Worm (Caenorhabditis elegans) whole organism, L3 larva: ENCODE data around the gene F26F2.11.

Experiments used
- ZK546.5 ChIP-seq: sonication (generic microtip); optimal IDR thresholded peaks from 2 replicates; lab custom pipeline; 2017; ENCODE audit warnings: missing biosample characterization, missing genetic modification characterization
- aly-2 ChIP-seq: fragments of 150-350 bp; optimal IDR thresholded peaks from 2 replicates; lab custom pipeline; 2014; ENCODE audit warnings: missing biosample characterization, missing genetic modification characterization
- ama-1 ChIP-seq: fragments of 150-350 bp; optimal IDR thresholded peaks from 2 replicates; lab custom pipeline; 2018
- ceh-16 ChIP-seq: sonication (generic microtip); optimal IDR thresholded peaks from 2 replicates; lab custom pipeline; 2017; ENCODE audit warnings: missing biosample characterization, missing genetic modification characterization
- ceh-28 ChIP-seq: fragments of 150-350 bp; optimal IDR thresholded peaks from 2 replicates; lab custom pipeline; 2014; ENCODE audit warnings: missing biosample characterization, missing genetic modification reagents, missing genetic modification characterization
- ceh-82 ChIP-seq: fragments of 150-350 bp; optimal IDR thresholded peaks from 2 replicates; lab custom pipeline; 2014; ENCODE audit warnings: missing biosample characterization, missing genetic modification characterization
- ceh-9 ChIP-seq: sonication (generic microtip); optimal IDR thresholded peaks from 2 replicates; lab custom pipeline; 2018; ENCODE audit warnings: missing biosample characterization, missing genetic modification characterization
- egl-27 ChIP-seq: sonication (generic microtip); optimal IDR thresholded peaks from 4 replicates; lab custom pipeline; 2017; ENCODE audit warnings: missing biosample characterization, missing genetic modification reagents, missing genetic modification characterization
- elt-1 ChIP-seq: fragments of 150-350 bp; optimal IDR thresholded peaks from 2 replicates; lab custom pipeline; 2014; ENCODE audit warnings: missing biosample characterization, missing genetic modification characterization
- elt-2 ChIP-seq: sonication (generic microtip); optimal IDR thresholded peaks from 2 replicates; lab custom pipeline; 2016; ENCODE audit warnings: missing genetic modification reagents, mild to moderate bottlenecking, missing genetic modification characterization, missing compliant biosample characterization
- elt-3 ChIP-seq, 3 experiments: fragments of 150-350 bp in 1 of 3; sonication (generic microtip) in 2 of 3; optimal IDR thresholded peaks; 2 replicates in 2 of 3; 4 replicates in 1 of 3; lab custom pipeline; 2014 to 2017; ENCODE audit warnings: missing biosample characterization in 3 of 3, missing genetic modification characterization in 3 of 3
- eor-1 ChIP-seq, 2 experiments: fragments of 150-350 bp; optimal IDR thresholded peaks; 2 replicates each; lab custom pipeline; 2014 to 2018; ENCODE audit warnings: missing biosample characterization in 2 of 2, missing genetic modification characterization in 2 of 2
- fkh-2 ChIP-seq: fragments of 150-350 bp; optimal IDR thresholded peaks from 2 replicates; lab custom pipeline; 2014; ENCODE audit warnings: missing biosample characterization, missing genetic modification reagents, missing genetic modification characterization
- lsy-12 ChIP-seq: sonication (generic microtip); optimal IDR thresholded peaks from 2 replicates; lab custom pipeline; 2016; ENCODE audit warnings: mild to moderate bottlenecking, missing genetic modification characterization, missing compliant biosample characterization
- mdl-1 ChIP-seq: fragments of 150-350 bp; optimal IDR thresholded peaks from 2 replicates; lab custom pipeline; 2014; ENCODE audit warnings: missing biosample characterization, missing genetic modification characterization
- mml-1 ChIP-seq: fragments of 150-350 bp; sonication (generic microtip); optimal IDR thresholded peaks from 3 replicates; lab custom pipeline; 2014; ENCODE audit warnings: missing biosample characterization, missing genetic modification characterization
- nfya-1 ChIP-seq: sonication (generic microtip); optimal IDR thresholded peaks from 2 replicates; lab custom pipeline; 2017; ENCODE audit warnings: missing genetic modification characterization, mild to moderate bottlenecking, missing compliant biosample characterization, antibody characterized with exemption, moderate library complexity; ENCODE audit not compliant: insufficient read depth
- nhr-11 ChIP-seq: fragments of 150-350 bp; optimal IDR thresholded peaks from 2 replicates; lab custom pipeline; 2014; ENCODE audit warnings: missing biosample characterization, missing genetic modification characterization
- nhr-23 ChIP-seq: fragments of 150-350 bp; optimal IDR thresholded peaks from 2 replicates; lab custom pipeline; 2014; ENCODE audit warnings: missing biosample characterization, missing genetic modification reagents, missing genetic modification characterization
- nhr-237 ChIP-seq: fragments of 150-350 bp; optimal IDR thresholded peaks from 2 replicates; lab custom pipeline; 2014; ENCODE audit warnings: missing biosample characterization, missing genetic modification characterization
- nhr-25 ChIP-seq: sonication (generic microtip); optimal IDR thresholded peaks from 2 replicates; lab custom pipeline; 2017; ENCODE audit warnings: missing biosample characterization, missing genetic modification characterization
- nhr-28 ChIP-seq: fragments of 150-350 bp; optimal IDR thresholded peaks from 2 replicates; lab custom pipeline; 2014; ENCODE audit warnings: missing biosample characterization, missing genetic modification characterization
- nhr-43 ChIP-seq: sonication (generic microtip); optimal IDR thresholded peaks from 2 replicates; lab custom pipeline; 2016; ENCODE audit warnings: mild to moderate bottlenecking, missing genetic modification characterization, missing compliant biosample characterization; ENCODE audit not compliant: poor library complexity, severe bottlenecking
- nhr-67 ChIP-seq: fragments of 150-350 bp; optimal IDR thresholded peaks from 2 replicates; lab custom pipeline; 2014; ENCODE audit warnings: missing biosample characterization, missing genetic modification characterization
- nhr-76 ChIP-seq: fragments of 150-350 bp; sonication (generic microtip); optimal IDR thresholded peaks from 5 replicates; lab custom pipeline; 2014; ENCODE audit warnings: missing biosample characterization, missing genetic modification characterization
- nhr-77 ChIP-seq: fragments of 150-350 bp; optimal IDR thresholded peaks from 2 replicates; lab custom pipeline; 2014; ENCODE audit warnings: missing biosample characterization, missing genetic modification characterization
- pha-4 ChIP-seq: fragments of 150-350 bp; optimal IDR thresholded peaks from 2 replicates; lab custom pipeline; 2014; ENCODE audit warnings: missing biosample characterization, missing genetic modification reagents, missing genetic modification characterization
- pqm-1 ChIP-seq: fragments of 150-350 bp; optimal IDR thresholded peaks from 2 replicates; lab custom pipeline; 2017; ENCODE audit warnings: missing biosample characterization, missing genetic modification characterization, inconsistent platforms
- sea-2 ChIP-seq: fragments of 150-350 bp; sonication (generic microtip); optimal IDR thresholded peaks from 4 replicates; lab custom pipeline; 2014; ENCODE audit warnings: missing biosample characterization, missing genetic modification reagents, missing genetic modification characterization
- skn-1 ChIP-seq: fragments of 150-350 bp; optimal IDR thresholded peaks from 2 replicates; lab custom pipeline; 2014; ENCODE audit warnings: missing biosample characterization, missing genetic modification characterization
- snpc-4 ChIP-seq: fragments of 150-350 bp; optimal IDR thresholded peaks from 2 replicates; lab custom pipeline; 2014; ENCODE audit warnings: missing biosample characterization, missing genetic modification characterization
- unc-39 ChIP-seq: sonication (generic microtip); optimal IDR thresholded peaks from 4 replicates; lab custom pipeline; 2017; ENCODE audit warnings: missing biosample characterization, missing genetic modification characterization
- unc-62 ChIP-seq: fragments of 150-350 bp; sonication (generic microtip); optimal IDR thresholded peaks from 4 replicates; lab custom pipeline; 2014; ENCODE audit warnings: missing biosample characterization, missing genetic modification reagents, missing genetic modification characterization
- zag-1 ChIP-seq: fragments of 150-350 bp; optimal IDR thresholded peaks from 2 replicates; lab custom pipeline; 2014; ENCODE audit warnings: missing biosample characterization, missing genetic modification characterization
- ztf-11 ChIP-seq: fragments of 150-350 bp; optimal IDR thresholded peaks from 2 replicates; lab custom pipeline; 2014; ENCODE audit warnings: missing biosample characterization, missing genetic modification characterization
- ztf-4 ChIP-seq: fragments of 150-350 bp; optimal IDR thresholded peaks from 2 replicates; lab custom pipeline; 2014; ENCODE audit warnings: missing biosample characterization, missing genetic modification characterization

F26F2.11 gene

ce11 chrV:20633619-20634018, 38.1 kb upstream of the F26F2.11 start, which contains the start of gene F46B3.15:
F46B3.15 (minus strand) TSS chrV:20633719.
- TF ChIP-seq nhr-77 (tag; lab: Kevin White, UChicago) (no peak), nhr-28 (no peak), pha-4 (tag; lab: Kevin White, UChicago) (no peak), eor-1 (tag; optimal IDR thresholded peaks at IDR 0.05; lab: Kevin White, UChicago) (no peak), nfya-1 (tag; lab: Kevin White, UChicago) (no peak), elt-2 (tag; lab: Kevin White, UChicago) (no peak), nhr-76 (tag; lab: Kevin White, UChicago) (no peak), fkh-2 (tag; lab: Kevin White, UChicago) (no peak), nhr-25 (tag; lab: Kevin White, UChicago) (no peak), ceh-28 (tag; lab: Kevin White, UChicago) (no peak), unc-62 (GFP tag; lab: Kevin White, UChicago) (no peak), zag-1 (no peak), aly-2 (tag; lab: Kevin White, UChicago) (no peak), unc-39 (no peak), ceh-82 (tag; lab: Kevin White, UChicago) (no peak)

- no peak for TF ChIP-seq pqm-1 (tag; lab: Kevin White, UChicago)
- no peak for TF ChIP-seq nhr-43 (tag; lab: Kevin White, UChicago)
- TF ChIP-seq nhr-76 (tag; lab: Kevin White, UChicago), result no peak
- no peak for TF ChIP-seq ceh-9
- TF ChIP-seq skn-1 (tag; lab: Kevin White, UChicago), result no peak
- TF ChIP-seq elt-3 (tag; optimal IDR thresholded peaks at IDR 0.05; lab: Kevin White, UChicago), result no peak
- TF ChIP-seq pha-4 (tag; lab: Kevin White, UChicago), result no peak
- no peak for TF ChIP-seq lsy-12 (tag; lab: Kevin White, UChicago)
- no peak for TF ChIP-seq mml-1 (tag; lab: Kevin White, UChicago)
- no peak for TF ChIP-seq nhr-67 (tag; lab: Kevin White, UChicago)
- TF ChIP-seq nhr-23 (tag; lab: Kevin White, UChicago), result no peak
- no peak for TF ChIP-seq nhr-237
- TF ChIP-seq, all 47 proteins: peak for 0
Observed at ce11 chrV:20631255-20631654, 35.7 kb upstream of the F26F2.11 start, which contains the start of gene F46B3.14. F46B3.14 (minus strand) TSS chrV:20631355.

ce11 chrV:20626043-20626761, 30.6 kb upstream of the F26F2.11 start, which contains the start of the genes F46B3.9 and srz-18:
F46B3.9 (minus strand) TSS chrV:20626143.
srz-18 (plus strand) TSS chrV:20626711.
- TF ChIP-seq ceh-16 (tag; lab: Kevin White, UChicago) (no peak), sea-2 (no peak), aly-2 (tag; lab: Kevin White, UChicago) (no peak), ztf-4 (tag; lab: Kevin White, UChicago) (no peak), mdl-1 (tag; lab: Kevin White, UChicago) (no peak), ama-1 (lab: Kevin White, UChicago) (no peak), elt-2 (tag; lab: Kevin White, UChicago) (no peak), nhr-25 (tag; lab: Kevin White, UChicago) (no peak), snpc-4 (tag; lab: Kevin White, UChicago) (no peak), nhr-76 (tag; lab: Kevin White, UChicago) (no peak), pqm-1 (tag; lab: Kevin White, UChicago) (no peak), elt-1 (tag; lab: Kevin White, UChicago) (no peak), fkh-2 (tag; lab: Kevin White, UChicago) (no peak), ZK546.5 (no peak)

ce11 chrV:20625260-20625659, 29.7 kb upstream of the F26F2.11 start:
- TF ChIP-seq skn-1 (tag; lab: Kevin White, UChicago), result no peak
- no peak for TF ChIP-seq pha-4 (tag; lab: Kevin White, UChicago)
- no peak for TF ChIP-seq nhr-76 (tag; lab: Kevin White, UChicago)

- TF ChIP-seq nhr-11 (tag; lab: Kevin White, UChicago), result no peak
- no peak for TF ChIP-seq pqm-1 (tag; lab: Kevin White, UChicago)
- TF ChIP-seq ceh-28 (tag; lab: Kevin White, UChicago), result no peak
- no peak for TF ChIP-seq ztf-11 (tag; lab: Kevin White, UChicago)
- TF ChIP-seq egl-27 (tag; lab: Kevin White, UChicago), result no peak
Observed at ce11 chrV:20623060-20623459, 27.5 kb upstream of the F26F2.11 start, which contains the start of gene F46B3.8. F46B3.8 (minus strand) TSS chrV:20623160.
